Worm (Caenorhabditis elegans): Measurements from ENCODE around the gene hsp-4.
A peak's percentile ranks its signal among the peaks of the same experiment; 100 is the strongest.

Gene hsp-4

DNA sequence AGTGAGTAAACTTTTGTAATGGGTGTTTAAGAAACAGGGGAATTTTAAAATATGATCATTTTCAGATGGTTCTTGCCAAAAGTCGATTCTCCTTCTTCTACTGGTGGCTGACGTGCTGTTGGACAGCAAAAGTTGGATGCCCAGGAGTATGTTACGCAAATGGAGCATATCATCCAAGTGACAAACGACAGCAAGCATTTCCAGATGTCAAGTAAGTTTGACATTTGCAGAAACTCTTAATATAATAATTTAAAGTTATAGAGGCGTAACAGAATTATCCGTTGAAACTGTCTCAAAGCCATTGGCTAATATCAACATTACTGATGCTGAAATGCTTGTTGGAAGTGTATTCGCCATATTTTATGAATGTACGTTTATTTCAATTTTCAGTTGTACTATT lies 4.4 kb downstream of the hsp-4 start:
- TF ChIP-seq nhr-27 (tag; optimal IDR thresholded peaks at IDR 0.05) (no peak), Y56A3A.18 (GFP tag; IDR thresholded peaks at IDR 0.05) (no peak), Y95B8A.8 (GFP tag; IDR thresholded peaks at IDR 0.05) (no peak), lir-1 (GFP tag; conservative IDR thresholded peaks at IDR 0.05) (no peak), ceh-27 (GFP tag; optimal IDR thresholded peaks at IDR 0.05) (no peak), F57C9.4 (tag; optimal IDR thresholded peaks at IDR 0.05) (no peak), tbx-9 (tag; optimal IDR thresholded peaks at IDR 0.05; ENCODE audit: borderline replicate concordance) (no peak), gei-17 (GFP tag; optimal IDR thresholded peaks at IDR 0.05) (no peak), Y53G8AR.9 (GFP tag; conservative IDR thresholded peaks at IDR 0.05) (no peak), F52B5.7 (tag; optimal IDR thresholded peaks at IDR 0.05) (no peak), mes-4 (tag; optimal IDR thresholded peaks at IDR 0.05) (no peak), ceh-58 (GFP tag; IDR thresholded peaks at IDR 0.05) (no peak), madf-6 (GFP tag; IDR thresholded peaks at IDR 0.05) (no peak), zfh-2 (GFP tag; conservative IDR thresholded peaks at IDR 0.05) (no peak), bed-1 (GFP tag; IDR thresholded peaks at IDR 0.05) (no peak), somi-1 (GFP tag; optimal IDR thresholded peaks at IDR 0.05) (no peak), egrh-3 (GFP tag; IDR thresholded peaks at IDR 0.05) (no peak), B0035.1 (tag; optimal IDR thresholded peaks at IDR 0.05) (no peak), mxl-1 (tag; optimal IDR thresholded peaks at IDR 0.05) (no peak)

- TF ChIP-seq lin-40 (tag; optimal IDR thresholded peaks at IDR 0.05) = no peak
- no peak for TF ChIP-seq snpc-1.3 (tag; optimal IDR thresholded peaks at IDR 0.05; ENCODE audit: insufficient read depth)
- TF ChIP-seq C17E4.6 (GFP tag; IDR thresholded peaks at IDR 0.05) = no peak
- TF ChIP-seq B0019.2 (GFP tag; conservative IDR thresholded peaks at IDR 0.05) = no peak
- TF ChIP-seq akir-1 (GFP tag; optimal IDR thresholded peaks at IDR 0.05) = no peak
- TF ChIP-seq K12H6.12 (tag; optimal IDR thresholded peaks at IDR 0.05) = no peak
- no peak for TF ChIP-seq hrde-1 (tag; optimal IDR thresholded peaks at IDR 0.05; ENCODE audit: borderline replicate concordance)
Observed at ce11 chrII:7345858-7346257, 6.6 kb downstream of the hsp-4 start.

ce11 chrII:7343668-7344067 lies 8.8 kb downstream of the hsp-4 start:
- TF ChIP-seq chd-7 (tag; optimal IDR thresholded peaks at IDR 0.05) (peak; percentile 13), akir-1 (GFP tag; optimal IDR thresholded peaks at IDR 0.05) (no peak), cebp-1 (GFP tag; IDR thresholded peaks at IDR 0.05) (no peak), cebp-1 (tag; optimal IDR thresholded peaks at IDR 0.05) (peak; percentile 1), hmg-1.2 (GFP tag; IDR thresholded peaks at IDR 0.05) (no peak), hlh-26 (GFP tag; conservative IDR thresholded peaks at IDR 0.05) (no peak), ama-1 (optimal IDR thresholded peaks at IDR 0.05) (peak; percentile 24), ama-1 (GFP tag; optimal IDR thresholded peaks at IDR 0.05) (no peak), nfyb-1 (GFP tag; IDR thresholded peaks at IDR 0.05) (no peak)

DNA sequence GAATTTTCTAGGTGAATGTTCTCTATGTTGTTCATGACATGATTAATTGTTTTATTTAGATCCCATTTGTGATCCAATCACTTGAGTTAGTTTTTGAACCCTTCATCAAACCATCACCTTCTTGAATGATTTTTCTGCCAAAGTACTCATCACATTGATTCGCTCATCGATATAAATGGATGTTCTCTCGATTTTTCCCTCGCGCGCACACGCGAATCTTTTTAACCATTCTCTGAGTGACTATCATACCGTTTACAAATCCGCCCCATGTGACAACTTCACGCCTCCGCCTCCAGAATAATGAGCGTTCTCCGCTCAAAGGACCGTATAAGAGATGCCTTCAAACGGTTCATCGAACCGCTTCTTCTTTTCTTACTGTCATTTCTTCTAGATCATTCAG lies 9.6 kb downstream of the hsp-4 start:
- no peak for TF ChIP-seq nhr-90 (tag; optimal IDR thresholded peaks at IDR 0.05)
- no peak for TF ChIP-seq D2030.7 (GFP tag; IDR thresholded peaks at IDR 0.05)
- no peak for TF ChIP-seq F22D6.2 (tag; optimal IDR thresholded peaks at IDR 0.05)
- peak; percentile 49; the same call in 1 of the 2 replicates for TF ChIP-seq C06A6.2 (GFP tag; conservative IDR thresholded peaks at IDR 0.05)
- TF ChIP-seq lin-26 (GFP tag; IDR thresholded peaks at IDR 0.05) = peak; percentile 39; the same call in 1 of the 2 replicates

Data from whole organism, young adult.